Fruit fly (Drosophila melanogaster) ovary, adult (tissue): ENCODE results near the gene CG33285.

Source experiments
- CG17801 ChIP-seq: fragments of 200-800 bp; optimal IDR thresholded peaks from 2 replicates; lab custom pipeline; 2019; ENCODE audit warnings: missing biosample characterization, mild to moderate bottlenecking, missing genetic modification characterization, moderate library complexity; ENCODE audit not compliant: partially characterized antibody

CG33285 gene

DNA sequence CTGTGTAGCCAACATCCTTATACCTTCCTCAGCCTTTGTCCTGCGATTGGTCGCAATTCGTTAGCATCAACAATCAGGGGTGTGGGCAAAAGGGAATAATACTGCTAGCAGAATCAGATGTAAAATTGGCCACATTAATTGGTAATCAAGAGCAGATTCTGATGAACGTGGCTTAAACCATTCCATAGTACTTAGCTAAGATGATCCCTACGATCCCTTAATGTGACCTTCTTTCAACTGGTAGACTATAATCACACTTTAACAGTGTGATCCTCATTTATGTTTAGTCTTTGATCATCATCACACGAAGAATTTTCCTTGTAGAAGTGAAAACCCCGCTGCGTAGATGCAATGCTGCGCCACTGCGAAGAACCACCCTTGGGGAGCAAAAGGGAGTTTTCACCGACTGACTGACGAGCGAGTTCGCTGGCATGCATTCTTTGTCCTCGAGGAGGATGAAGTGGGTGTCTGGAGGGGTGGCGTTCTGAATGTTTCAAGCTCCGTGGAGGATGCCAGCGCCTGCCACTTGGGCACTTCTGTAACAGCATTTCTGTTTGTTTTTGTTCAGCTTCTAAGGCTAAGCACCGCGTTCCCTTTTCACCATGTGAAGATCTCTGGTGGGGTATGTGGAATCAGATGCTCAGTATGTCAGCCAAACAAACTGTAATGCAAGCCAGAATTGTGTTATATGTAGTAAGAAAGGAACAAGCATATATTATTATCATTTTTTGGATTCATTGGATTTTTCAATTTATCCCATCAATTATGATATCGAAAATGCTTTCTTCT, 44.7 kb downstream of the CG33285 start:
- no peak for TF ChIP-seq CG17801 (GFP tag; lab: Kevin White, UChicago)

DNA sequence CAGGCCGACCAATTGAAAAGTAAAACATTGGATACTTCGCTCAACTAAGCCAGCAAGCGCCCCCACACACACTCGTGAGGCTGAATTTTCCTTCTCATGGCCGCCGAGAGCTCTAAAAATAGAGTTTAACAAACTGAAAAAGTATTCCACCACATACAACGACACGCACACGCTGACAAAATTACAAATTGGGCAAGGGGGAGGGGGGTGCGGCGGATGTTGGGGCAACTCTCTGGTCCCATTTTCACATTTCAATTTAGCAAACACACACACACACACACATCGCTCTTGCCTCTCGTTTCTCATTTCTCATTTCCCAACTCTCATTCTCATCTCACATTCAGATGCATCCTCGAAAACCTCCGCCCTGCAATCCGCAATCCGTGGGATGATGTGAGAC, 45.4 kb downstream of the CG33285 start:
- no peak for TF ChIP-seq CG17801 (GFP tag; lab: Kevin White, UChicago)

DNA sequence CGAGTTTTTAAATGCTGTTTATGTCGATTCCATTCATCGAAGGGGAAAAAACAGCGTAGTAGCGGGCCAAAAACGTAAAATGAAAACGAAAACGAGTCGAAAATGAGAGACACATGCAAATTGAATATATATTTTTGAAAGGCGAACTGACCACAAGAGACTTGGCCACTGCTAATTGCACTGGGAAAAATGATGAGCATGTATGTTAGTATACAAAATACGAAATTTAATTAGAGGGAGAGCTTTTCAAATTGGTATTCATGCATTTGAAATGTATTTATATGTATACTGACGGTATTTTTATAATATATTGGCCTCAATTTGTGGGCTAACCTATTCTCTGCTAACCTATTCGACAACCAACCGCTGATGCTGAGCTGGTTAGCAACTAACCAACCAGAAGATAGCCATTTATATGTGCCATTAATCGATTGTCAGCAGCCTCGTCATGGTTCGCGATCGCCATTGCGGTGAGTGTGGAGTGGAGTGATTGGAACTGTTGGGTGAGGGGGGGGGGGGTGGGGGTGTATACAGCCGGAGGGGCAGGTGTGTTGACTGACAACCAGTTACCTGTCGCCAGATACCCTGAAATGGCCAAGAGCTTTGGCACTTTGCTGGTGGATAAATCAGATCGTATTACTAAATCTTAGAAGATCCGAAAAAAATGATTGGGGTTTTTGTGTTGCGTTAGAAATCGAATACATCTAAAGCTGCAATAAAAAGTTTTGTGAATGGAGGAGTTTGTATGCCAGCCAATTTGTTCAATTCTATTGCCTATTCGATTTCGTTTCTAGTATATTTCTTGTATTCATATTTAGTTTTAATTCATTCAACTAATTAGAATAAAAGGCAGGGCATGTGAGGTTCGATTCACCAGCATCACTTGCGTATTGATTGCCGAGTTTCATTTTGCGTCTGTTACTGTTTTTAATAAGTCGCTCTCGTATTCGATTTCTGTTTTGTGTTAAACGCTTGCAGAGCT, 46.5 kb downstream of the CG33285 start:
- no peak for TF ChIP-seq CG17801 (GFP tag; lab: Kevin White, UChicago)

DNA sequence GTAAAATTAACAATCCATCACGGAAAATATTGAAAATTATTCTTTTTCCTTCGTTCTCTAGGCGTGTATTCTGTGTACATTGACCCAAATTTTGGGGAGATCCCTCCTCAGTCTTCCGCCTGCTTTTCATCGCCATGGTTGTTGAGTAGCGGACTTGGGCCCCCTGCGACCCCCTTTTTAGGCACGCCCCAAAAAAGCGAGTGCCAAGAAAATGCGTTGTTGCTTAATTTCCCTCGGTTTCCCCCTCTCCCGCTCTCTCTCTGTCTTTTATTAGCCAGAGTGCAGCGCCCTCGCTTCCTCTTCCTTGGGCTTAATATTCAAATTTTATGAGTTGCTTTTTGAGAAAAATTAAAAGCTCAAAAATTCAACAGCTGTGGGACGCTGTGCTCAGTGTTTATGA, 48.0 kb downstream of the CG33285 start:
- TF ChIP-seq CG17801 (GFP tag; lab: Kevin White, UChicago), result no peak
